Fruit fly (Drosophila melanogaster): ENCODE measurements around the gene THG.

dm6 chr2L:15016031-15016430, 6.5 kb upstream of the THG start, which contains the start of gene GABA-B-R1:
- TF ChIP-seq pan (optimal IDR thresholded peaks at IDR 0.05): no peak
- TF ChIP-seq Dll (optimal IDR thresholded peaks at IDR 0.05): no peak
- TF ChIP-seq usp (GFP tag; optimal IDR thresholded peaks at IDR 0.05): no peak
